Fruit fly (Drosophila melanogaster): ENCODE data around the gene Smyd5.
A peak's percentile ranks its signal among the peaks of the same experiment; 100 is the strongest.

The Smyd5 gene

dm6 chr3R:21187394-21188392 is 30.9 kb downstream of the Smyd5 start (continued):
- TF ChIP-seq Adf1 (GFP tag; IDR thresholded peaks at IDR 0.05) (peak; percentile 52; the same call in 1 of the 2 replicates), CG17328 (GFP tag; IDR thresholded peaks at IDR 0.05) (0 out of 2 replicates have a peak, but pooled peaks have one; percentile 29), Oli (tag; optimal IDR thresholded peaks at IDR 0.05) (peak; percentile 42), CG8089 (GFP tag; optimal IDR thresholded peaks at IDR 0.05) (no peak), CG10321 (GFP tag; IDR thresholded peaks at IDR 0.05) (no peak), Sox102F (GFP tag; optimal IDR thresholded peaks at IDR 0.05) (peak; percentile 1), Dek (tag; optimal IDR thresholded peaks at IDR 0.05) (peak; percentile 31), CG18262 (tag; optimal IDR thresholded peaks at IDR 0.05) (peak; percentile 73), onecut (GFP tag; IDR thresholded peaks at IDR 0.05) (peak; percentile 28; the same call in 1 of the 2 replicates), CG11085 (GFP tag; IDR thresholded peaks at IDR 0.05) (no peak), Fer1 (GFP tag; optimal IDR thresholded peaks at IDR 0.05) (no peak), PHDP (tag; optimal IDR thresholded peaks at IDR 0.05) (peak; percentile 5), CG15269 (tag; optimal IDR thresholded peaks at IDR 0.05) (peak; percentile 41), CG3065 (GFP tag; optimal IDR thresholded peaks at IDR 0.05) (no peak), CG11456 (GFP tag; IDR thresholded peaks at IDR 0.05) (peak; percentile 69; the same call in 1 of the 3 replicates), CG6791 (GFP tag; IDR thresholded peaks at IDR 0.05; ENCODE audit: partially characterized antibody) (no peak), CG31441 (GFP tag; IDR thresholded peaks at IDR 0.05) (peak; percentile 45; the same call in 1 of the 2 replicates), slbo (GFP tag; IDR thresholded peaks at IDR 0.05) (peak; percentile 70), dmrt99B (tag; optimal IDR thresholded peaks at IDR 0.05) (peak; percentile 55), bcd (GFP tag; optimal IDR thresholded peaks at IDR 0.05) (peak; percentile 30), crol (GFP tag; IDR thresholded peaks at IDR 0.05) (peak; percentile 79), CG4404 (GFP tag; IDR thresholded peaks at IDR 0.05) (no peak), CG10979 (tag; optimal IDR thresholded peaks at IDR 0.05) (no peak), CoRest (tag; optimal IDR thresholded peaks at IDR 0.05) (peak; percentile 54), Max (GFP tag; optimal IDR thresholded peaks at IDR 0.05) (peak; percentile 17), row (GFP tag; IDR thresholded peaks at IDR 0.05) (peak; percentile 54), Hmx (GFP tag; optimal IDR thresholded peaks at IDR 0.05) (peak; percentile 30), slp2 (GFP tag; optimal IDR thresholded peaks at IDR 0.05) (peak; percentile 33), CG9932 (GFP tag; IDR thresholded peaks at IDR 0.05) (peak; percentile 57), aop (GFP tag; IDR thresholded peaks at IDR 0.05) (no peak), mirr (GFP tag; optimal IDR thresholded peaks at IDR 0.05) (peak; percentile 34), Trl (optimal IDR thresholded peaks at IDR 0.05) (peak; percentile 44 to 54), Trl (GFP tag; optimal IDR thresholded peaks at IDR 0.05) (no peak), abd-A (tag; optimal IDR thresholded peaks at IDR 0.05) (peak; percentile 99), Hsf (GFP tag; optimal IDR thresholded peaks at IDR 0.05) (peak; percentile 42), CG9437 (GFP tag; optimal IDR thresholded peaks at IDR 0.05) (peak; percentile 37), fd3F (GFP tag; optimal IDR thresholded peaks at IDR 0.05) (peak; percentile 21), tgo (GFP tag; IDR thresholded peaks at IDR 0.05) (peak; percentile 45; the same call in 1 of the 3 replicates), az2 (GFP tag; optimal IDR thresholded peaks at IDR 0.05) (peak; percentile 0), Deaf1 (tag; optimal IDR thresholded peaks at IDR 0.05) (peak; percentile 68), Ssrp (tag; optimal IDR thresholded peaks at IDR 0.05) (peak; percentile 32), pros (GFP tag; optimal IDR thresholded peaks at IDR 0.05) (peak; percentile 38), CG8388 (GFP tag; optimal IDR thresholded peaks at IDR 0.05) (peak; percentile 34), al (GFP tag; IDR thresholded peaks at IDR 0.05) (peak; percentile 45; the same call in 1 of the 2 replicates), Ets65A (GFP tag) (peak; percentile 57), sens (GFP tag) (peak; percentile 73), tin (GFP tag; optimal IDR thresholded peaks at IDR 0.05) (peak; percentile 12), Mad (GFP tag; optimal IDR thresholded peaks at IDR 0.05) (no peak), CG4360 (GFP tag; IDR thresholded peaks at IDR 0.05) (no peak)
